Worm (Caenorhabditis elegans) whole organism, L2 larva: Measurements from ENCODE around the gene mam-5.
A peak's percentile ranks its signal among the peaks of the same experiment; 100 is the strongest.

Experiments used
- C34F6.9 ChIP-seq: fragments of 150-350 bp; optimal IDR thresholded peaks from 2 replicates; lab custom pipeline; 2014; ENCODE audit warnings: missing biosample characterization, missing genetic modification characterization
- F13H6.1 ChIP-seq: sonication (generic microtip); optimal IDR thresholded peaks from 2 replicates; lab custom pipeline; 2016; ENCODE audit warnings: missing genetic modification characterization, missing compliant biosample characterization
- R02D3.7 ChIP-seq: fragments of 150-350 bp; optimal IDR thresholded peaks from 2 replicates; lab custom pipeline; 2014; ENCODE audit warnings: missing biosample characterization, missing genetic modification characterization
- Y55F3AM.14 ChIP-seq: fragments of 200-800 bp; sonication (Bioruptor generic); optimal IDR thresholded peaks from 2 replicates; lab custom pipeline; 2018; ENCODE audit warnings: mild to moderate bottlenecking, missing genetic modification characterization, missing compliant biosample characterization
- ZK546.5 ChIP-seq: sonication (generic microtip); optimal IDR thresholded peaks from 2 replicates; lab custom pipeline; 2017; ENCODE audit warnings: missing biosample characterization, missing genetic modification characterization
- alr-1 ChIP-seq: fragments of 150-350 bp; optimal IDR thresholded peaks from 2 replicates; lab custom pipeline; 2014; ENCODE audit warnings: missing biosample characterization, missing genetic modification characterization
- aly-2 ChIP-seq: fragments of 150-350 bp; optimal IDR thresholded peaks from 2 replicates; lab custom pipeline; 2014; ENCODE audit warnings: missing biosample characterization, missing genetic modification characterization
- ama-1 ChIP-seq: fragments of 150-350 bp; optimal IDR thresholded peaks from 2 replicates; lab custom pipeline; 2018; ENCODE audit warnings: inconsistent platforms
- blmp-1 ChIP-seq: sonication (generic microtip); optimal IDR thresholded peaks from 2 replicates; lab custom pipeline; 2017; ENCODE audit warnings: missing genetic modification characterization, mild to moderate bottlenecking, missing compliant biosample characterization, antibody characterized with exemption, moderate library complexity; ENCODE audit not compliant: insufficient read depth
- ceh-16 ChIP-seq: fragments of 150-350 bp; optimal IDR thresholded peaks from 2 replicates; lab custom pipeline; 2014; ENCODE audit warnings: missing biosample characterization, missing genetic modification characterization
- ceh-82 ChIP-seq: fragments of 150-350 bp; optimal IDR thresholded peaks from 2 replicates; lab custom pipeline; 2014; ENCODE audit warnings: missing biosample characterization, missing genetic modification characterization
- crh-2 ChIP-seq: sonication (generic microtip); optimal IDR thresholded peaks from 2 replicates; lab custom pipeline; 2017; ENCODE audit warnings: missing biosample characterization, missing genetic modification characterization
- dmd-4 ChIP-seq: sonication (generic microtip); optimal IDR thresholded peaks from 2 replicates; lab custom pipeline; 2017; ENCODE audit warnings: missing biosample characterization, missing genetic modification characterization
- egl-27 ChIP-seq: sonication (generic microtip); optimal IDR thresholded peaks from 3 replicates; lab custom pipeline; 2017; ENCODE audit warnings: missing biosample characterization, missing genetic modification reagents, missing genetic modification characterization
- elt-1 ChIP-seq: fragments of 150-350 bp; optimal IDR thresholded peaks from 2 replicates; lab custom pipeline; 2014; ENCODE audit warnings: missing biosample characterization, missing genetic modification characterization
- elt-3 ChIP-seq: sonication (generic microtip); optimal IDR thresholded peaks from 2 replicates; lab custom pipeline; 2017; ENCODE audit warnings: missing biosample characterization, missing genetic modification characterization
- fos-1 ChIP-seq: fragments of 150-350 bp; optimal IDR thresholded peaks from 2 replicates; lab custom pipeline; 2014; ENCODE audit warnings: missing biosample characterization, missing genetic modification characterization
- gmeb-1 ChIP-seq: fragments of 150-350 bp; optimal IDR thresholded peaks from 2 replicates; lab custom pipeline; 2014; ENCODE audit warnings: missing biosample characterization, missing genetic modification characterization
- lin-11 ChIP-seq: fragments of 150-350 bp; sonication (generic microtip); optimal IDR thresholded peaks from 2 replicates; lab custom pipeline; 2014; ENCODE audit warnings: missing biosample characterization, missing genetic modification characterization, inconsistent platforms, mixed read lengths
- lin-13 ChIP-seq: fragments of 150-350 bp; optimal IDR thresholded peaks from 2 replicates; lab custom pipeline; 2014; ENCODE audit warnings: missing biosample characterization, missing genetic modification reagents, missing genetic modification characterization
- lin-39 ChIP-seq: fragments of 150-350 bp; optimal IDR thresholded peaks from 2 replicates; lab custom pipeline; 2014; ENCODE audit warnings: missing biosample characterization, missing genetic modification reagents, missing genetic modification characterization
- lsy-2 ChIP-seq, 2 experiments: fragments of 150-350 bp in 1 of 2; sonication (generic microtip) in 1 of 2; optimal IDR thresholded peaks; 2 replicates each; lab custom pipeline; 2014 to 2017; ENCODE audit warnings: missing biosample characterization in 2 of 2, missing genetic modification characterization in 2 of 2
- mab-5 ChIP-seq: fragments of 150-350 bp; optimal IDR thresholded peaks from 2 replicates; lab custom pipeline; 2014; ENCODE audit warnings: missing biosample characterization, missing genetic modification characterization
- mbf-1 ChIP-seq: sonication (generic microtip); optimal IDR thresholded peaks from 2 replicates; lab custom pipeline; 2017; ENCODE audit warnings: missing biosample characterization, missing genetic modification characterization
- mdl-1 ChIP-seq, 2 experiments: fragments of 150-350 bp in 1 of 2; sonication (generic microtip) in 1 of 2; optimal IDR thresholded peaks; 2 replicates each; lab custom pipeline; 2017; ENCODE audit warnings: missing biosample characterization in 2 of 2, missing genetic modification characterization in 2 of 2
- nhr-10 ChIP-seq: sonication (generic microtip); optimal IDR thresholded peaks from 2 replicates; lab custom pipeline; 2017; ENCODE audit warnings: missing biosample characterization, missing genetic modification characterization
- nhr-11 ChIP-seq: fragments of 150-350 bp; optimal IDR thresholded peaks from 2 replicates; lab custom pipeline; 2014; ENCODE audit warnings: missing biosample characterization, missing genetic modification characterization
- nhr-12 ChIP-seq: fragments of 150-350 bp; optimal IDR thresholded peaks from 2 replicates; lab custom pipeline; 2014; ENCODE audit warnings: missing biosample characterization, missing genetic modification characterization
- nhr-129 ChIP-seq: fragments of 150-350 bp; optimal IDR thresholded peaks from 2 replicates; lab custom pipeline; 2014; ENCODE audit warnings: missing biosample characterization, missing genetic modification characterization
- nhr-21 ChIP-seq: fragments of 150-350 bp; optimal IDR thresholded peaks from 2 replicates; lab custom pipeline; 2014; ENCODE audit warnings: missing biosample characterization, missing genetic modification characterization
- nhr-23 ChIP-seq: fragments of 150-350 bp; optimal IDR thresholded peaks from 2 replicates; lab custom pipeline; 2014; ENCODE audit warnings: missing biosample characterization, missing genetic modification reagents, missing genetic modification characterization
- nhr-237 ChIP-seq: fragments of 150-350 bp; optimal IDR thresholded peaks from 2 replicates; lab custom pipeline; 2014; ENCODE audit warnings: missing biosample characterization, missing genetic modification characterization
- nhr-25 ChIP-seq: fragments of 150-350 bp; sonication (generic microtip); optimal IDR thresholded peaks from 3 replicates; lab custom pipeline; 2014; ENCODE audit warnings: missing biosample characterization, missing genetic modification characterization
- nhr-6 ChIP-seq: fragments of 150-350 bp; optimal IDR thresholded peaks from 2 replicates; lab custom pipeline; 2014; ENCODE audit warnings: missing biosample characterization, missing genetic modification characterization
- nhr-77 ChIP-seq: fragments of 150-350 bp; optimal IDR thresholded peaks from 2 replicates; lab custom pipeline; 2014; ENCODE audit warnings: missing biosample characterization, missing genetic modification characterization
- peb-1 ChIP-seq: fragments of 150-350 bp; optimal IDR thresholded peaks from 2 replicates; lab custom pipeline; 2014; ENCODE audit warnings: missing biosample characterization, missing genetic modification characterization
- sem-4 ChIP-seq: fragments of 150-350 bp; optimal IDR thresholded peaks from 2 replicates; lab custom pipeline; 2014; ENCODE audit warnings: missing biosample characterization, missing genetic modification reagents, missing genetic modification characterization
- skn-1 ChIP-seq: sonication (generic microtip); optimal IDR thresholded peaks from 2 replicates; lab custom pipeline; 2017; ENCODE audit warnings: missing biosample characterization, missing genetic modification characterization
- sma-3 ChIP-seq: sonication (generic microtip); optimal IDR thresholded peaks from 2 replicates; lab custom pipeline; 2016; ENCODE audit warnings: missing genetic modification reagents, missing genetic modification characterization, missing compliant biosample characterization
- sma-9 ChIP-seq, 2 experiments: fragments of 150-350 bp in 1 of 2; sonication (generic microtip) in 1 of 2; optimal IDR thresholded peaks; 2 replicates each; lab custom pipeline; 2014 to 2016; ENCODE audit warnings: missing genetic modification characterization in 2 of 2, mild to moderate bottlenecking in 1 of 2, missing biosample characterization in 1 of 2, missing compliant biosample characterization in 1 of 2, missing genetic modification reagents in 1 of 2, moderate library complexity in 1 of 2
- snpc-4 ChIP-seq: fragments of 150-350 bp; optimal IDR thresholded peaks from 2 replicates; lab custom pipeline; 2014; ENCODE audit warnings: missing biosample characterization, missing genetic modification characterization
- unc-39 ChIP-seq: fragments of 150-350 bp; optimal IDR thresholded peaks from 2 replicates; lab custom pipeline; 2014; ENCODE audit warnings: missing biosample characterization, missing genetic modification characterization
- unc-55 ChIP-seq: fragments of 150-350 bp; sonication (generic microtip); optimal IDR thresholded peaks from 3 replicates; lab custom pipeline; 2014; ENCODE audit warnings: missing biosample characterization, missing genetic modification reagents, missing genetic modification characterization
- unc-62 ChIP-seq: fragments of 150-350 bp; optimal IDR thresholded peaks from 2 replicates; lab custom pipeline; 2014; ENCODE audit warnings: missing biosample characterization, missing genetic modification reagents, missing genetic modification characterization
- zag-1 ChIP-seq: fragments of 150-350 bp; optimal IDR thresholded peaks from 2 replicates; lab custom pipeline; 2014; ENCODE audit warnings: missing biosample characterization, missing genetic modification characterization
- ztf-1 ChIP-seq: fragments of 200-800 bp; sonication (Bioruptor generic); conservative IDR thresholded peaks from 2 replicates; pipeline ENCODE4 v1.3.6; 2022; ENCODE audit warnings: missing genetic modification characterization, missing compliant biosample characterization
- ztf-11 ChIP-seq: sonication (generic microtip); optimal IDR thresholded peaks from 2 replicates; lab custom pipeline; 2017; ENCODE audit warnings: missing biosample characterization, missing genetic modification characterization
- ztf-4 ChIP-seq: fragments of 150-350 bp; optimal IDR thresholded peaks from 2 replicates; lab custom pipeline; 2014; ENCODE audit warnings: missing biosample characterization, missing genetic modification characterization

Gene mam-5

ce11 chrV:9970119-9970518 is 17.6 kb downstream of the mam-5 start:
- TF ChIP-seq nhr-129 (tag; lab: Kevin White, UChicago) (peak; percentile 81), sma-3 (GFP tag; lab: Kevin White, UChicago) (peak; percentile 51), unc-55 (GFP tag; lab: Kevin White, UChicago) (peak; percentile 83), sem-4 (tag; lab: Kevin White, UChicago) (peak; percentile 6), nhr-25 (tag; lab: Kevin White, UChicago) (no peak), skn-1 (tag; lab: Kevin White, UChicago) (no peak), nhr-11 (tag; lab: Kevin White, UChicago) (peak; percentile 38), nhr-10 (tag; lab: Kevin White, UChicago) (no peak), nhr-12 (tag; lab: Kevin White, UChicago) (no peak), F13H6.1 (peak; percentile 77), lin-11 (peak; percentile 34), elt-1 (no peak), crh-2 (peak; percentile 61), ZK546.5 (tag; lab: Kevin White, UChicago) (no peak), peb-1 (tag; lab: Kevin White, UChicago) (no peak), nhr-6 (tag; lab: Kevin White, UChicago) (peak; percentile 28), aly-2 (no peak), ceh-16 (tag; lab: Kevin White, UChicago) (peak; percentile 12), dmd-4 (tag; lab: Kevin White, UChicago) (no peak), lin-39 (tag; lab: Kevin White, UChicago) (no peak), R02D3.7 (tag; lab: Kevin White, UChicago) (no peak), ama-1 (lab: Kevin White, UChicago) (no peak), blmp-1 (tag; lab: Kevin White, UChicago) (no peak), mbf-1 (tag; lab: Kevin White, UChicago) (no peak), nhr-21 (tag; lab: Kevin White, UChicago) (peak; percentile 25), lin-13 (peak; percentile 72), snpc-4 (tag; lab: Kevin White, UChicago) (peak; percentile 30), mdl-1 (tag; optimal IDR thresholded peaks at IDR 0.05; lab: Kevin White, UChicago) (peak in 1 of 2 experiments; percentile 10), nhr-237 (tag; lab: Kevin White, UChicago) (no peak), mab-5 (tag; lab: Kevin White, UChicago) (peak; percentile 75), unc-39 (tag; lab: Kevin White, UChicago) (no peak), sma-9 (GFP tag; optimal IDR thresholded peaks at IDR 0.05; lab: Kevin White, UChicago) (peak; percentile 80), sma-9 (tag; optimal IDR thresholded peaks at IDR 0.05; lab: Kevin White, UChicago) (no peak), alr-1 (tag; lab: Kevin White, UChicago) (no peak), egl-27 (tag; lab: Kevin White, UChicago) (peak; percentile 40), unc-62 (GFP tag; lab: Kevin White, UChicago) (no peak), Y55F3AM.14 (GFP tag; lab: Kevin White, UChicago) (peak; percentile 53), ztf-11 (tag; lab: Kevin White, UChicago) (peak; percentile 24), nhr-77 (tag; lab: Kevin White, UChicago) (no peak), ztf-4 (tag; lab: Kevin White, UChicago) (peak; percentile 40), fos-1 (peak; percentile 32), lsy-2 (tag; optimal IDR thresholded peaks at IDR 0.05; lab: Kevin White, UChicago) (peak; percentile 55 to 58), nhr-23 (tag; lab: Kevin White, UChicago) (no peak), C34F6.9 (tag; lab: Kevin White, UChicago) (peak; percentile 41), gmeb-1 (no peak), elt-3 (tag; lab: Kevin White, UChicago) (no peak), zag-1 (tag; lab: Kevin White, UChicago) (peak; percentile 52), ceh-82 (tag; lab: Kevin White, UChicago) (no peak), ztf-1 (no peak)
